Fruit fly (Drosophila melanogaster) whole organism, embryonic: Measurements from ENCODE around the gene Root.

Experiments used
- Abd-B ChIP-seq: fragments of 200-800 bp; sonication (Bioruptor generic); optimal IDR thresholded peaks from 2 replicates; lab custom pipeline; 2018; ENCODE audit warnings: missing biosample characterization, mild to moderate bottlenecking, missing genetic modification characterization, moderate library complexity
- Antp ChIP-seq: fragments of 200-800 bp; sonication (Bioruptor generic); optimal IDR thresholded peaks from 3 replicates; lab custom pipeline; 2016; ENCODE audit warnings: missing biosample characterization, missing genetic modification characterization
- C15 ChIP-seq: fragments of 200-800 bp; sonication (Bioruptor generic); IDR thresholded peaks from 3 replicates; pipeline ENCODE4 v1.3.6; 2022; ENCODE audit warnings: missing biosample characterization, missing genetic modification characterization
- CG10209 ChIP-seq: fragments of 200-800 bp; sonication (Bioruptor generic); optimal IDR thresholded peaks from 3 replicates; lab custom pipeline; 2017; ENCODE audit warnings: missing biosample characterization, mild to moderate bottlenecking, missing genetic modification characterization, missing genetic modification reagents
- CG10462 ChIP-seq: fragments of 200-800 bp; sonication (Bioruptor generic); optimal IDR thresholded peaks from 2 replicates; lab custom pipeline; 2016; ENCODE audit warnings: missing biosample characterization, missing genetic modification characterization
- CG11504 ChIP-seq: fragments of 200-800 bp; sonication (Bioruptor generic); optimal IDR thresholded peaks from 3 replicates; lab custom pipeline; 2019; ENCODE audit warnings: missing biosample characterization, mild to moderate bottlenecking, missing genetic modification characterization, moderate library complexity
- CG12769 ChIP-seq: fragments of 200-800 bp; sonication (Bioruptor generic); optimal IDR thresholded peaks from 2 replicates; lab custom pipeline; 2019; ENCODE audit warnings: missing biosample characterization, mild to moderate bottlenecking, missing genetic modification characterization, moderate library complexity
- CG13624 ChIP-seq: fragments of 200-800 bp; sonication (Bioruptor generic); optimal IDR thresholded peaks from 2 replicates; lab custom pipeline; 2016; ENCODE audit warnings: missing biosample characterization, missing genetic modification characterization
- CG13894 ChIP-seq: fragments of 200-800 bp; sonication (Bioruptor generic); optimal IDR thresholded peaks from 3 replicates; lab custom pipeline; 2018; ENCODE audit warnings: missing biosample characterization, mild to moderate bottlenecking, missing genetic modification characterization, moderate library complexity
- CG15011 ChIP-seq: fragments of 200-800 bp; sonication (Bioruptor generic); optimal IDR thresholded peaks from 3 replicates; lab custom pipeline; 2018; ENCODE audit warnings: missing biosample characterization, mild to moderate bottlenecking, missing genetic modification characterization
- CG17912 ChIP-seq: fragments of 200-800 bp; sonication (Bioruptor generic); optimal IDR thresholded peaks from 2 replicates; lab custom pipeline; 2018; ENCODE audit warnings: missing biosample characterization, mild to moderate bottlenecking, missing genetic modification characterization
- CG18011 ChIP-seq: fragments of 200-800 bp; sonication (Bioruptor generic); optimal IDR thresholded peaks from 2 replicates; lab custom pipeline; 2017; ENCODE audit warnings: missing biosample characterization, missing genetic modification characterization, mild to moderate bottlenecking, moderate library complexity, missing genotype
- CG18476 ChIP-seq: fragments of 200-800 bp; sonication (Bioruptor generic); optimal IDR thresholded peaks from 2 replicates; lab custom pipeline; 2016; ENCODE audit warnings: missing biosample characterization, mild to moderate bottlenecking, missing genetic modification characterization
- CG2712 ChIP-seq: fragments of 200-800 bp; optimal IDR thresholded peaks from 3 replicates; lab custom pipeline; 2019; ENCODE audit warnings: missing biosample characterization, mild to moderate bottlenecking, missing genetic modification characterization, moderate library complexity
- CG4820 ChIP-seq: fragments of 200-800 bp; sonication (Bioruptor generic); optimal IDR thresholded peaks from 3 replicates; lab custom pipeline; 2016; ENCODE audit warnings: missing biosample characterization, missing genetic modification characterization
- CG4854 ChIP-seq: fragments of 200-800 bp; sonication (Bioruptor generic); optimal IDR thresholded peaks from 2 replicates; lab custom pipeline; 2016; ENCODE audit warnings: missing biosample characterization, missing genetic modification characterization, inconsistent platforms
- CG6854 ChIP-seq: fragments of 200-800 bp; sonication (Bioruptor generic); optimal IDR thresholded peaks from 3 replicates; lab custom pipeline; 2017; ENCODE audit warnings: missing biosample characterization, mild to moderate bottlenecking, missing genetic modification characterization
- CG7928 ChIP-seq: fragments of 200-800 bp; sonication (Bioruptor generic); optimal IDR thresholded peaks from 2 replicates; lab custom pipeline; 2017; ENCODE audit warnings: missing biosample characterization, mild to moderate bottlenecking, missing genetic modification characterization
- CG7987 ChIP-seq: fragments of 200-800 bp; sonication (Bioruptor generic); optimal IDR thresholded peaks from 2 replicates; lab custom pipeline; 2018; ENCODE audit warnings: missing biosample characterization, mild to moderate bottlenecking, missing genetic modification characterization, moderate library complexity
- CG8478 ChIP-seq: fragments of >200 bp; optimal IDR thresholded peaks from 2 replicates; lab custom pipeline; 2018
- Chrac-16 ChIP-seq: fragments of 200-800 bp; sonication (Bioruptor generic); optimal IDR thresholded peaks from 3 replicates; lab custom pipeline; 2016; ENCODE audit warnings: missing biosample characterization, missing genetic modification characterization
- Dek ChIP-seq: fragments of 200-800 bp; sonication (Bioruptor generic); optimal IDR thresholded peaks from 3 replicates; lab custom pipeline; 2019; ENCODE audit warnings: missing biosample characterization, mild to moderate bottlenecking, missing genetic modification characterization, moderate library complexity
- Dfd ChIP-seq, 2 experiments: fragments of >200 bp; optimal IDR thresholded peaks; 2 replicates each; lab custom pipeline; 2017; ENCODE audit warnings: missing biosample characterization in 2 of 2, missing genetic modification characterization in 2 of 2
- E2f1 ChIP-seq: fragments of 200-800 bp; sonication (Bioruptor generic); IDR thresholded peaks from 2 replicates; pipeline ENCODE4 v1.3.6; 2022; ENCODE audit warnings: missing biosample characterization, missing genetic modification characterization
- Fer3 ChIP-seq: fragments of 200-800 bp; sonication (Bioruptor generic); optimal IDR thresholded peaks from 2 replicates; lab custom pipeline; 2018; ENCODE audit warnings: missing biosample characterization, mild to moderate bottlenecking, missing genetic modification characterization, moderate library complexity
- Hr3 ChIP-seq: fragments of 200-800 bp; sonication (Bioruptor generic); optimal IDR thresholded peaks from 3 replicates; lab custom pipeline; 2016; ENCODE audit warnings: missing biosample characterization, missing genetic modification characterization
- Lhr ChIP-seq: fragments of 200-800 bp; sonication (Bioruptor generic); optimal IDR thresholded peaks from 3 replicates; lab custom pipeline; 2017; ENCODE audit warnings: mild to moderate bottlenecking, missing biosample characterization, missing genetic modification reagents, missing genetic modification characterization
- MBD-R2 ChIP-seq: fragments of 200-800 bp; sonication (Bioruptor generic); IDR thresholded peaks from 2 replicates; pipeline ENCODE4 v1.3.6; 2022; ENCODE audit warnings: missing biosample characterization, missing genetic modification characterization
- MESR4 ChIP-seq: fragments of 200-800 bp; sonication (Bioruptor generic); optimal IDR thresholded peaks from 2 replicates; lab custom pipeline; 2018; ENCODE audit warnings: missing biosample characterization, mild to moderate bottlenecking, missing genetic modification characterization, moderate library complexity
- NC2α ChIP-seq: fragments of 200-800 bp; sonication (Bioruptor generic); optimal IDR thresholded peaks from 2 replicates; lab custom pipeline; 2016; ENCODE audit warnings: missing biosample characterization, missing genetic modification characterization
- NC2β ChIP-seq: fragments of 200-800 bp; sonication (Bioruptor generic); optimal IDR thresholded peaks from 2 replicates; lab custom pipeline; 2016; ENCODE audit warnings: missing biosample characterization, missing genetic modification characterization
- NK7.1 ChIP-seq: fragments of 200-800 bp; sonication (Bioruptor generic); optimal IDR thresholded peaks from 3 replicates; lab custom pipeline; 2016; ENCODE audit warnings: missing biosample characterization, missing genetic modification characterization
- PHDP ChIP-seq: fragments of 200-800 bp; sonication (Bioruptor generic); optimal IDR thresholded peaks from 3 replicates; lab custom pipeline; 2018; ENCODE audit warnings: missing biosample characterization, mild to moderate bottlenecking, missing genetic modification characterization, moderate library complexity
- Pdp1 ChIP-seq, 2 experiments: fragments of 200-800 bp; sonication (Bioruptor generic); optimal IDR thresholded peaks; 3 replicates each; lab custom pipeline; 2016; ENCODE audit warnings: missing biosample characterization in 2 of 2, missing genetic modification characterization in 2 of 2, mild to moderate bottlenecking in 1 of 2, moderate library complexity in 1 of 2
- Sry-δ ChIP-seq: fragments of 200-800 bp; sonication (Bioruptor generic); optimal IDR thresholded peaks from 2 replicates; lab custom pipeline; 2016; ENCODE audit warnings: missing biosample characterization, missing genetic modification characterization
- YL-1 ChIP-seq: fragments of 200-800 bp; sonication (Bioruptor generic); optimal IDR thresholded peaks from 3 replicates; lab custom pipeline; 2017; ENCODE audit warnings: missing biosample characterization, mild to moderate bottlenecking, missing genetic modification characterization
- bigmax ChIP-seq: fragments of 200-800 bp; sonication (Bioruptor generic); optimal IDR thresholded peaks from 2 replicates; lab custom pipeline; 2018; ENCODE audit warnings: missing biosample characterization, mild to moderate bottlenecking, missing genetic modification characterization
- chinmo ChIP-seq: fragments of 200-800 bp; sonication (Bioruptor generic); IDR thresholded peaks from 4 replicates; pipeline ENCODE4 v1.3.6; 2022; ENCODE audit warnings: missing biosample characterization, missing genetic modification characterization; ENCODE audit not compliant: partially characterized antibody
- dimm ChIP-seq: fragments of 200-800 bp; sonication (Bioruptor generic); IDR thresholded peaks from 2 replicates; pipeline ENCODE4 v1.3.6; 2022; ENCODE audit warnings: missing biosample characterization, missing genetic modification characterization
- dpn ChIP-seq, 2 experiments: fragments of 200-800 bp; sonication (Bioruptor generic); optimal IDR thresholded peaks; 3 replicates each; lab custom pipeline; 2016; ENCODE audit warnings: missing biosample characterization in 2 of 2, missing genetic modification characterization in 2 of 2
- exex ChIP-seq: fragments of 200-800 bp; sonication (Bioruptor generic); optimal IDR thresholded peaks from 4 replicates; lab custom pipeline; 2018; ENCODE audit warnings: missing biosample characterization, mild to moderate bottlenecking, missing genetic modification characterization, moderate library complexity
- gem ChIP-seq: fragments of 200-800 bp; sonication (Bioruptor generic); optimal IDR thresholded peaks from 2 replicates; lab custom pipeline; 2019; ENCODE audit warnings: missing biosample characterization, mild to moderate bottlenecking, missing genetic modification characterization, moderate library complexity
- gt ChIP-seq: fragments of 200-800 bp; sonication (Bioruptor generic); IDR thresholded peaks from 2 replicates; pipeline ENCODE4 v1.3.6; 2022; ENCODE audit warnings: missing biosample characterization, missing genetic modification characterization
- lmd ChIP-seq: fragments of 200-800 bp; sonication (Bioruptor generic); IDR thresholded peaks from 2 replicates; pipeline ENCODE4 v1.3.6; 2022; ENCODE audit warnings: missing biosample characterization, missing genetic modification characterization
- prd ChIP-seq, 3 experiments: fragments of >200 bp in 2 of 3; fragments of 200-800 bp in 1 of 3; sonication (Bioruptor generic) in 1 of 3; optimal IDR thresholded peaks in 2 of 3; IDR thresholded peaks in 1 of 3; 2 replicates in 2 of 3; 3 replicates in 1 of 3; pipeline versions ENCODE4 v1.3.6 to Lab custom; 2017 to 2022; ENCODE audit warnings: missing biosample characterization in 1 of 3, missing genetic modification characterization in 1 of 3
- pum ChIP-seq: fragments of 200-800 bp; sonication (Bioruptor generic); optimal IDR thresholded peaks from 2 replicates; lab custom pipeline; 2016; ENCODE audit warnings: missing biosample characterization, missing genetic modification characterization
- row ChIP-seq: fragments of 200-800 bp; sonication (Bioruptor generic); IDR thresholded peaks from 3 replicates; pipeline ENCODE4 v1.3.6; 2022; ENCODE audit warnings: missing biosample characterization, missing genetic modification characterization
- stc ChIP-seq: fragments of 200-800 bp; sonication (Bioruptor generic); IDR thresholded peaks from 2 replicates; pipeline ENCODE4 v1.3.6; 2022; ENCODE audit warnings: missing biosample characterization, missing genetic modification characterization
- trh ChIP-seq: fragments of 200-800 bp; sonication (Bioruptor generic); optimal IDR thresholded peaks from 2 replicates; lab custom pipeline; 2016; ENCODE audit warnings: missing biosample characterization, missing genetic modification characterization
- tup ChIP-seq: fragments of 200-800 bp; sonication (Bioruptor generic); optimal IDR thresholded peaks from 2 replicates; lab custom pipeline; 2016; ENCODE audit warnings: missing biosample characterization, mild to moderate bottlenecking, missing genetic modification characterization, moderate library complexity

Root gene

dm6 chr3R:24162774-24163555, 49.9 kb downstream of the Root start, which contains the start of gene mRpS24 (continued):
- TF ChIP-seq bigmax (GFP tag; lab: Kevin White, UChicago) (peak; percentile 60), CG11504 (tag; lab: Kevin White, UChicago) (no peak), Lhr (no peak), tup (GFP tag; lab: Kevin White, UChicago) (no peak), prd (optimal IDR thresholded peaks at IDR 0.05; lab: Kevin White, UChicago) (no peak), prd (GFP tag; IDR thresholded peaks at IDR 0.05; lab: Robert Waterston, UW) (no peak), MBD-R2 (GFP tag; lab: Robert Waterston, UW) (peak; percentile 67), YL-1 (peak; percentile 32), stc (GFP tag; lab: Robert Waterston, UW) (no peak), chinmo (GFP tag; lab: Robert Waterston, UW) (no peak), PHDP (tag; lab: Kevin White, UChicago) (no peak), CG7928 (GFP tag; lab: Kevin White, UChicago) (no peak), trh (GFP tag; lab: Kevin White, UChicago) (no peak), CG10209 (GFP tag; lab: Kevin White, UChicago) (no peak), CG8478 (lab: Kevin White, UChicago) (no peak), pum (GFP tag; lab: Kevin White, UChicago) (no peak), CG2712 (tag; lab: Kevin White, UChicago) (no peak), exex (tag; lab: Kevin White, UChicago) (no peak), Dfd (GFP tag; optimal IDR thresholded peaks at IDR 0.05; lab: Kevin White, UChicago) (no peak), NC2α (no peak), CG12769 (tag; lab: Kevin White, UChicago) (no peak), Chrac-16 (GFP tag; lab: Kevin White, UChicago) (no peak), row (no peak), Abd-B (GFP tag; lab: Kevin White, UChicago) (no peak), CG15011 (GFP tag; lab: Kevin White, UChicago) (no peak), Pdp1 (GFP tag; optimal IDR thresholded peaks at IDR 0.05; lab: Kevin White, UChicago) (peak in 1 of 2 experiments; percentile 97), lmd (GFP tag; lab: Robert Waterston, UW) (no peak), CG4820 (GFP tag; lab: Kevin White, UChicago) (no peak), CG17912 (GFP tag; lab: Kevin White, UChicago) (no peak), CG4854 (GFP tag; lab: Kevin White, UChicago) (no peak), MESR4 (GFP tag; lab: Kevin White, UChicago) (peak; percentile 52), dpn (GFP tag; optimal IDR thresholded peaks at IDR 0.05; lab: Kevin White, UChicago) (no peak), CG18476 (no peak)

dm6 chr3R:24163556-24164022, 50.5 kb downstream of the Root start, which contains the start of gene Apc2:
Gene Apc2, plus strand, starts transcription at chr3R:24163966.
- TF ChIP-seq E2f1 (GFP tag; lab: Robert Waterston, UW) (peak; percentile 56; the same call in 1 of the 2 replicates), Fer3 (peak; percentile 69), C15 (GFP tag; lab: Robert Waterston, UW) (no peak), CG18011 (GFP tag; lab: Kevin White, UChicago) (peak; percentile 0), CG13894 (peak; percentile 52), CG13624 (no peak), dimm (no peak), Dek (peak; percentile 31), NC2β (GFP tag; lab: Kevin White, UChicago) (no peak), Hr3 (peak; percentile 60), Sry-δ (GFP tag; lab: Kevin White, UChicago) (peak; percentile 66), CG10462 (GFP tag; lab: Kevin White, UChicago) (peak; percentile 73), gt (GFP tag; lab: Robert Waterston, UW) (no peak), CG7987 (GFP tag; lab: Kevin White, UChicago) (no peak), Antp (GFP tag; lab: Kevin White, UChicago) (no peak), gem (peak; percentile 80), NK7.1 (GFP tag; lab: Kevin White, UChicago) (no peak), CG6854 (GFP tag; lab: Kevin White, UChicago) (no peak)
